Worm (Caenorhabditis elegans): Measurements from ENCODE around the gene dhs-16.

The dhs-16 gene

DNA sequence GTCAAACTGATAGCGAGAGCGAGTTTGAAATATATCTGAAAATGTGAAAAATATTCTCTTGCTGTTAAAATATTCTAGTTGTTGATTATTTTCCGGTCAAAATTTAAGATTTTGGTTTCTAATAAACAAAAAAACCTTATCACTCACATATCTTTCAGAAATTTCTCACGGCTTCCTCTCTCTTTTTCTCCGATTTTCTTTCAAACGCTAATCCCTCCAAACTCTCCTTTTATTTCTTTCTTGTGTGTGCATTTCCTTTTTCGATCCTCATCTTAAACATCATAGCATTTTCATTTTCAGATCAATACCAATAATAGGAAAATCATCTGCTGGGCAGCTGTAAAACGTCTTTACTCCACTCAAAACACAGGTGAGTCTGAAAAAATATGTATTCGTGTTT is 19.8 kb downstream of the dhs-16 start, which contains the start of gene fos-1:
TSS of gene fos-1 (plus strand) at position 301 of the 400 bp plus-strand sequence.
- TF ChIP-seq sptf-1 (tag; optimal IDR thresholded peaks at IDR 0.05) (no peak), hlh-4 (tag; optimal IDR thresholded peaks at IDR 0.05) (peak; percentile 89)

DNA sequence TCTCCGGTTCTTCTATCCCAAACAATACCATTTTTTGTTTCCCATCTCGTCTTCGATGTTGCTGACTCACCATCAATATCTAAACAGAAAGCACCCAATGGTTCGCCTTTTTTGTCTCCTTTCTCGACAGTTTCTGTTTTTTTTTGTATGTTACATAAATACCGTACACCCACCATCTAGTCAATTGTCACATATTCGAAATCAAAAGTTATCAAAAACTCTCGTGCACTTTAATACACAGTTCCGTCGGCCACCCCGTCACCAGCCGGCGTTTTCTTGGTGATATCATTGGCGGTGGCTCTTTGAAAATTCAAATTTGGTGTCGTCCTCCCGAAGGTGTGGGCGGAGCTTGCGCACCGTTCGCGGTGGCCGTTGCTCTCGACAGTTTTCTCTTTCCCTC is 24.4 kb downstream of the dhs-16 start:
- TF ChIP-seq pax-3 (tag; optimal IDR thresholded peaks at IDR 0.05) = no peak
- TF ChIP-seq efl-1 (optimal IDR thresholded peaks at IDR 0.05) = no peak
- TF ChIP-seq efl-1 (GFP tag; optimal IDR thresholded peaks at IDR 0.05 in 1 of 2) = peak in 1 of 2 experiments; percentile 0
- TF ChIP-seq tbx-2 (tag; optimal IDR thresholded peaks at IDR 0.05) = no peak
- no peak for TF ChIP-seq mep-1 (tag; optimal IDR thresholded peaks at IDR 0.05)

DNA sequence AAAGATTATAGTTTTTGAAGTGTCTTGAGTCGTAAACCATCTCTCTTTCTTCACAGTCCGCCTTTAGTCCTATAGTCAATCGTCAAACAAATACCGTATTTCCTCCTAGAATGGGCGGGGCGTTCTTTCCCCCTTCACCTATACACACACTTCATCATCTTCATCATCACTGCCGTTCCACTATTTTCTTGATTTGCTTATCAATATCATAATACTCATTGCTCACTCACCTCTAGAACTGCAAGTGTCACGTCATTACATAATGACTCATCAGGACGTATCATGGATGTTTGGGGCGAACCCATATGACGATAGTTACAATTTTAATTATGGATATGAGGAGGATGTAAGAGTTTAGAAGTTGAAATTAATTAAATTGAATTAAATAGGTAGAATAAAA is 27.1 kb downstream of the dhs-16 start:
- no peak for TF ChIP-seq zag-1 (tag; optimal IDR thresholded peaks at IDR 0.05)
- TF ChIP-seq ceh-8 (GFP tag; optimal IDR thresholded peaks at IDR 0.05) = no peak
- TF ChIP-seq unc-130 (tag; optimal IDR thresholded peaks at IDR 0.05) = no peak
- no peak for TF ChIP-seq nhr-11 (tag; optimal IDR thresholded peaks at IDR 0.05)
- no peak for TF ChIP-seq hlh-4 (tag; optimal IDR thresholded peaks at IDR 0.05)
- no peak for TF ChIP-seq nhr-76 (tag; optimal IDR thresholded peaks at IDR 0.05)
- no peak for TF ChIP-seq irx-1 (tag; optimal IDR thresholded peaks at IDR 0.05)
- TF ChIP-seq dsc-1 (tag; optimal IDR thresholded peaks at IDR 0.05) = no peak
- no peak for TF ChIP-seq snu-23 (GFP tag; optimal IDR thresholded peaks at IDR 0.05)
- no peak for TF ChIP-seq ztf-4 (tag; optimal IDR thresholded peaks at IDR 0.05)
- no peak for TF ChIP-seq aha-1 (tag; optimal IDR thresholded peaks at IDR 0.05)
- no peak for TF ChIP-seq xbp-1 (tag; optimal IDR thresholded peaks at IDR 0.05)
- TF ChIP-seq unc-86 (tag; optimal IDR thresholded peaks at IDR 0.05) = no peak
- TF ChIP-seq nhr-77 (tag; optimal IDR thresholded peaks at IDR 0.05) = no peak
- no peak for TF ChIP-seq pag-3 (tag; optimal IDR thresholded peaks at IDR 0.05; ENCODE audit: borderline replicate concordance, insufficient read depth)

DNA sequence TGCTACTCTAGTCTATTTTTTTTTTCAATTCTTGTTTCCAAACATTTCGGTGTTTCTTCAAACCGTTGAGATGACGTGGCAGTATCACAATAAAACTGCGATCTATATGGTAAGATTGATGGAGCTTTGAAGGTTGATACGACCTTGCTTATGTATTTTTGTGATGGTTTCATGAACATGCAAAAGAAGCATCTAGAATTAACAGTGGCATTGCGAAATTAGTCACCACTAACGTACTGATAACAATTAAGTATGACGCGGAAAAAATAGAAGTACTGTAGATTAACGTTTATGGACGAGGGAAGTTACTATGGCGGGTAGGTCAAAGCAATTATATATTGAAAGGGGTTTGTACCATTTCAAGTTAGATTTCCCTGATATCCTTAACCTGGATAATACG is 28.9 kb downstream of the dhs-16 start:
- TF ChIP-seq mdl-1 (tag; optimal IDR thresholded peaks at IDR 0.05) (no peak), efl-1 (optimal IDR thresholded peaks at IDR 0.05) (no peak), efl-1 (GFP tag; optimal IDR thresholded peaks at IDR 0.05 in 1 of 2) (peak in 1 of 2 experiments; percentile 13)

DNA sequence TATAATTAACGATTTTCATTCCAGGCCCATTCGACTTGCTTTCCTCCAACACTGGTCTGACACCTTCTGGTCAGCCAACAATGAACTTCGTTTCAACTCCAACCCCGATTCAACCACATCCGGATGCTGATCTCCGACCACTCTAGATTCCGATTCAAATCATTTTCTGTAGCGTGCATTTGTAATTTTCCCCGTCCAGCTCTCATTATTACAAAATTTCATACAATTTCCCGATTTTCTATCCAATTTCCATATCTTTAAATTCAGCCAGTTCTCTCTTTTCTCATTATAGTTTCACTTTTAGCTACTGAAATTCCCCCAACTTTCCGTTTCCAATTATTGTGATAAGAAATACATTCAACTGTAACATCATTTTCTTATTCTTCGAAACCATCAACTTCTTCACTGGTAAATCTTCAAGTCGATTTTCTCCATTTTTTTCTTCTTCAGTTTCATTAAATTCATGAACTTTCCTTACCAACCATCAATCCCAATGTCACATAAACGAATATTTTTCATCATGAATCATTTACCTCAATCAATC is 32.1 kb downstream of the dhs-16 start:
- TF ChIP-seq hpl-2 (GFP tag; optimal IDR thresholded peaks at IDR 0.05) (no peak), lin-14 (GFP tag; optimal IDR thresholded peaks at IDR 0.05) (no peak), efl-1 (optimal IDR thresholded peaks at IDR 0.05) (no peak), efl-1 (GFP tag; optimal IDR thresholded peaks at IDR 0.05 in 1 of 2) (peak in 1 of 2 experiments; percentile 60), F16B12.6 (tag; optimal IDR thresholded peaks at IDR 0.05) (no peak), lir-3 (tag; optimal IDR thresholded peaks at IDR 0.05; ENCODE audit: poor library complexity) (no peak)

DNA sequence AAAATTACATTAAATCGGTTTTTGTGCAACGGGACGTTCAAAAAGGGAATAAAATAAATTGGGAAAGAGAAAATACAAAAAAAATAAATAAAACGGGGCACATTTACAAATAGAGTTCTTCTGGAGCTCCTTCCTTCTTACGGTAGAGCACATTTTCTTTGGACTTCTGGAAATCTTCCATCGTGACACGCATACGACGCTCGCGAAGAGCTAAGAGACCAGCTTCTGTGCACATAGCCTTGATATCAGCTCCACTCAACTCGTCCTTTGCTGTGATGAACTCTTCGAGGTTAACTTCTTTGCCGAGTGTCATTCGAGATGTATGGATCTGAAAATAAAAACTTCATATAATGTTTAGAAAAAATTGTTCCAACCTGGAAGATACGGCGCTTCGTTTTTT is 32.6 kb downstream of the dhs-16 start:
- TF ChIP-seq nhr-85 (tag) (peak; percentile 56), sptf-1 (tag; optimal IDR thresholded peaks at IDR 0.05) (no peak), F16B12.6 (tag; optimal IDR thresholded peaks at IDR 0.05) (no peak)

DNA sequence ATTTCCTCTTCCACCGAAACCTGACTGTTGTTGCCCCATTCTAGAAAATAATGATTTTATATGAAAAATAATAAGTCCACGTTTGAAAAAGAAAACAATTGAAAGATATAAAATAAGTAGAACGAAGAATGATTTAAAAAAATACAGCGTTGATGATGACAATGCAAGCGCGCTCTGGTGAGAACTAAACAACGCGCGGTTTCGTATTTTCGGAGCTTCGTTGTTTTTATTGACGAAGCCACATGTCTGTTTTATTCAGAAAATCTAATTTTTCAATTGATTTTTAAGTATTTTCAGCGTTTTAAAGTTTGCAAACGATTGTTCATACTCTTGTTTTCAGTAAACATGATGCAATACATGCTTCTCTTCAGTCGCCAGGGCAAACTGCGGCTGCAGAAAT is 34.1 kb downstream of the dhs-16 start, which contains the start of the genes rpt-2 and aps-1:
TSS of gene rpt-2 (minus strand) at position 40 of the 400 bp plus-strand sequence.
TSS of gene aps-1 (plus strand) at position 341 of the 400 bp plus-strand sequence.
- TF ChIP-seq snpc-4 (tag; optimal IDR thresholded peaks at IDR 0.05) (peak; percentile 82), nhr-76 (tag; optimal IDR thresholded peaks at IDR 0.05) (no peak), jun-1 (tag; optimal IDR thresholded peaks at IDR 0.05) (peak; percentile 57), alr-1 (tag; optimal IDR thresholded peaks at IDR 0.05; ENCODE audit: borderline replicate concordance) (no peak), nhr-47 (tag; optimal IDR thresholded peaks at IDR 0.05) (peak; percentile 90), lin-35 (GFP tag; optimal IDR thresholded peaks at IDR 0.05) (peak; percentile 86 to 91), hlh-4 (tag; optimal IDR thresholded peaks at IDR 0.05) (no peak), zag-1 (tag; optimal IDR thresholded peaks at IDR 0.05) (no peak), hlh-17 (GFP tag; optimal IDR thresholded peaks at IDR 0.05; ENCODE audit: borderline replicate concordance) (no peak), Y116A8C.19 (tag; optimal IDR thresholded peaks at IDR 0.05; ENCODE audit: borderline replicate concordance) (no peak), nhr-237 (tag; optimal IDR thresholded peaks at IDR 0.05) (peak; percentile 43), unc-30 (tag; optimal IDR thresholded peaks at IDR 0.05) (no peak), mdl-1 (tag; optimal IDR thresholded peaks at IDR 0.05) (peak in 1 of 2 experiments; percentile 80), sptf-1 (tag; optimal IDR thresholded peaks at IDR 0.05) (no peak), lir-3 (tag; optimal IDR thresholded peaks at IDR 0.05; ENCODE audit: poor library complexity) (peak; percentile 57), nhr-20 (tag; optimal IDR thresholded peaks at IDR 0.05) (peak; percentile 92), nhr-71 (tag; optimal IDR thresholded peaks at IDR 0.05) (peak; percentile 92), hpl-2 (GFP tag; optimal IDR thresholded peaks at IDR 0.05) (peak; percentile 47), fkh-8 (tag; optimal IDR thresholded peaks at IDR 0.05) (peak; percentile 84), fos-1 (tag; optimal IDR thresholded peaks at IDR 0.05) (no peak)

Data from whole organism, L1 larva.